Worm (Caenorhabditis elegans): Measurements from ENCODE around the gene F46F2.3.

DNA sequence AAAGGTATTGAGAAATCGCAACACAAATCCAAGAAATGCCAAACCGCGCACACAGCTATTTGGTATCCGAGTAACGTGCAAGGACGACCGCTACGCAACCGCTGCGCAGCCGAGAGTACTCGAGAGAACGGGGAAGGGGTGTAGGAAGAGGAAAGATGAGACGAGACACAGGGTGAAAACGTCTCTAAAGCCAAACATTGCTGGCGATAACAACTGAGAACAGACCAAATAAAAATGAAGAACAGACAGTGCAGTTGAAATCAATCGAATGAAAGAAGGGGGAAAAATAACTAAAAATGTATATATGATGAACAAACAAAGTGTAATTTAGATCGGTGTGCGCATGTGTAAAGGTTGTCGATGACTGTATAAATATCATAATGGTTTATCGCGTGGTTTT is 21.2 kb upstream of the F46F2.3 start:
- TF ChIP-seq rnt-1 (tag; optimal IDR thresholded peaks at IDR 0.05) (peak; percentile 8), ceh-90 (tag; optimal IDR thresholded peaks at IDR 0.05) (no peak), Y116A8C.19 (tag; optimal IDR thresholded peaks at IDR 0.05; ENCODE audit: borderline replicate concordance) (no peak), mdl-1 (tag; optimal IDR thresholded peaks at IDR 0.05) (peak in 1 of 2 experiments; percentile 53), sptf-1 (tag; optimal IDR thresholded peaks at IDR 0.05) (no peak), nhr-77 (tag; optimal IDR thresholded peaks at IDR 0.05) (no peak)
